Fruit fly (Drosophila melanogaster) whole organism, embryonic: Measurements from ENCODE around the gene Naa80.

Experiments
- Aef1 ChIP-seq: fragments of 200-800 bp; sonication (Bioruptor generic); IDR thresholded peaks from 3 replicates; pipeline ENCODE4 v1.3.6; 2022; ENCODE audit warnings: missing biosample characterization, missing genetic modification characterization
- Atf-2 ChIP-seq: fragments of 200-800 bp; sonication (Bioruptor generic); optimal IDR thresholded peaks from 2 replicates; lab custom pipeline; 2016; ENCODE audit warnings: missing biosample characterization, missing genetic modification characterization
- Bgb ChIP-seq: fragments of 200-800 bp; sonication (Bioruptor generic); IDR thresholded peaks from 2 replicates; pipeline ENCODE4 v1.3.6; 2022; ENCODE audit warnings: missing biosample characterization, missing genetic modification characterization; ENCODE audit not compliant: partially characterized antibody
- C15 ChIP-seq: fragments of 200-800 bp; sonication (Bioruptor generic); IDR thresholded peaks from 3 replicates; pipeline ENCODE4 v1.3.6; 2022; ENCODE audit warnings: missing biosample characterization, missing genetic modification characterization
- CG10274 ChIP-seq: fragments of 200-800 bp; sonication (Bioruptor generic); optimal IDR thresholded peaks from 3 replicates; lab custom pipeline; 2017; ENCODE audit warnings: missing biosample characterization, mild to moderate bottlenecking, missing genetic modification characterization
- CG10366 ChIP-seq: fragments of 200-800 bp; sonication (Bioruptor generic); IDR thresholded peaks from 2 replicates; pipeline ENCODE4 v1.3.6; 2022; ENCODE audit warnings: missing biosample characterization, missing genetic modification characterization
- CG11504 ChIP-seq: fragments of 200-800 bp; sonication (Bioruptor generic); optimal IDR thresholded peaks from 3 replicates; lab custom pipeline; 2019; ENCODE audit warnings: missing biosample characterization, mild to moderate bottlenecking, missing genetic modification characterization, moderate library complexity
- CG12155 ChIP-seq: fragments of 200-800 bp; sonication (Bioruptor generic); optimal IDR thresholded peaks from 3 replicates; lab custom pipeline; 2016; ENCODE audit warnings: missing biosample characterization, missing genetic modification characterization
- CG13894 ChIP-seq: fragments of 200-800 bp; sonication (Bioruptor generic); optimal IDR thresholded peaks from 3 replicates; lab custom pipeline; 2018; ENCODE audit warnings: missing biosample characterization, mild to moderate bottlenecking, missing genetic modification characterization, moderate library complexity
- CG14710 ChIP-seq: fragments of 200-800 bp; sonication (Bioruptor generic); optimal IDR thresholded peaks from 3 replicates; lab custom pipeline; 2019; ENCODE audit warnings: missing biosample characterization, mild to moderate bottlenecking, missing genetic modification characterization, moderate library complexity
- CG15269 ChIP-seq: fragments of 200-800 bp; sonication (Bioruptor generic); optimal IDR thresholded peaks from 2 replicates; lab custom pipeline; 2018; ENCODE audit warnings: missing biosample characterization, mild to moderate bottlenecking, missing genetic modification characterization, moderate library complexity
- CG16813 ChIP-seq: fragments of 200-800 bp; sonication (Bioruptor generic); IDR thresholded peaks from 3 replicates; pipeline ENCODE4 v1.3.6; 2022; ENCODE audit warnings: missing biosample characterization, missing genetic modification characterization; ENCODE audit not compliant: partially characterized antibody
- CG17385 ChIP-seq: fragments of 200-800 bp; sonication (Bioruptor generic); optimal IDR thresholded peaks from 3 replicates; lab custom pipeline; 2018; ENCODE audit warnings: missing biosample characterization, mild to moderate bottlenecking, missing genetic modification characterization
- CG1792 ChIP-seq: fragments of 200-800 bp; sonication (Bioruptor generic); optimal IDR thresholded peaks from 2 replicates; lab custom pipeline; 2016; ENCODE audit warnings: missing biosample characterization, missing genetic modification characterization
- CG18262 ChIP-seq: fragments of 200-800 bp; optimal IDR thresholded peaks from 3 replicates; lab custom pipeline; 2019; ENCODE audit warnings: missing biosample characterization, mild to moderate bottlenecking, missing genetic modification characterization, moderate library complexity
- CG18599 ChIP-seq: fragments of 200-800 bp; sonication (Bioruptor generic); optimal IDR thresholded peaks from 3 replicates; lab custom pipeline; 2017; ENCODE audit warnings: missing biosample characterization, missing genetic modification characterization, mild to moderate bottlenecking, moderate library complexity, missing genetic modification reagents
- CG18619 ChIP-seq: fragments of 200-800 bp; sonication (Bioruptor generic); optimal IDR thresholded peaks from 3 replicates; lab custom pipeline; 2017; ENCODE audit warnings: missing biosample characterization, mild to moderate bottlenecking, missing genetic modification characterization
- CG30020 ChIP-seq: fragments of 200-800 bp; optimal IDR thresholded peaks from 2 replicates; lab custom pipeline; 2019; ENCODE audit warnings: missing biosample characterization, mild to moderate bottlenecking, missing genetic modification characterization, moderate library complexity
- CG30403 ChIP-seq: fragments of 200-800 bp; sonication (Bioruptor generic); optimal IDR thresholded peaks from 3 replicates; lab custom pipeline; 2016; ENCODE audit warnings: missing biosample characterization, missing genetic modification characterization
- CG3065 ChIP-seq: fragments of 200-800 bp; sonication (Bioruptor generic); optimal IDR thresholded peaks from 2 replicates; lab custom pipeline; 2016; ENCODE audit warnings: missing biosample characterization, missing genetic modification characterization
- CG3407 ChIP-seq: fragments of 200-800 bp; sonication (Bioruptor generic); optimal IDR thresholded peaks from 2 replicates; lab custom pipeline; 2018; ENCODE audit warnings: missing biosample characterization, mild to moderate bottlenecking, missing genetic modification characterization
- CG34224 ChIP-seq: fragments of 200-800 bp; sonication (Bioruptor generic); IDR thresholded peaks from 3 replicates; pipeline ENCODE4 v1.3.6; 2022; ENCODE audit warnings: missing biosample characterization, missing genetic modification characterization; ENCODE audit not compliant: partially characterized antibody
- CG3995 ChIP-seq: fragments of 200-800 bp; sonication (Bioruptor generic); optimal IDR thresholded peaks from 3 replicates; lab custom pipeline; 2016; ENCODE audit warnings: missing biosample characterization, missing genetic modification characterization
- CG4730 ChIP-seq: fragments of 200-800 bp; sonication (Bioruptor generic); IDR thresholded peaks from 2 replicates; pipeline ENCODE4 v1.3.6; 2022; ENCODE audit warnings: missing biosample characterization, missing genetic modification characterization
- CG8359 ChIP-seq: fragments of 200-800 bp; sonication (Bioruptor generic); optimal IDR thresholded peaks from 2 replicates; lab custom pipeline; 2017; ENCODE audit warnings: missing biosample characterization, mild to moderate bottlenecking, missing genetic modification characterization, borderline replicate concordance
- CG8944 ChIP-seq: fragments of 200-800 bp; sonication (Bioruptor generic); optimal IDR thresholded peaks from 3 replicates; lab custom pipeline; 2016; ENCODE audit warnings: missing biosample characterization, missing genetic modification characterization
- CG9437 ChIP-seq: fragments of 200-800 bp; sonication (Bioruptor generic); optimal IDR thresholded peaks from 2 replicates; lab custom pipeline; 2018; ENCODE audit warnings: missing biosample characterization, mild to moderate bottlenecking, missing genetic modification characterization
- Dll ChIP-seq: fragments of 200-800 bp; sonication (Bioruptor generic); IDR thresholded peaks from 4 replicates; pipeline ENCODE4 v1.3.6; 2022; ENCODE audit warnings: missing biosample characterization, missing genetic modification characterization; ENCODE audit not compliant: partially characterized antibody
- E2f2 ChIP-seq: fragments of 200-800 bp; sonication (Bioruptor generic); IDR thresholded peaks from 2 replicates; pipeline ENCODE4 v1.3.6; 2022; ENCODE audit warnings: missing biosample characterization, missing genetic modification characterization
- Hsf ChIP-seq: fragments of 200-800 bp; sonication (Bioruptor generic); optimal IDR thresholded peaks from 3 replicates; lab custom pipeline; 2016; ENCODE audit warnings: missing biosample characterization, missing genetic modification characterization
- Mes4 ChIP-seq: fragments of 200-800 bp; sonication (Bioruptor generic); optimal IDR thresholded peaks from 2 replicates; lab custom pipeline; 2016; ENCODE audit warnings: missing biosample characterization, missing genetic modification characterization
- Oli ChIP-seq: fragments of 200-800 bp; sonication (Bioruptor generic); optimal IDR thresholded peaks from 2 replicates; lab custom pipeline; 2018; ENCODE audit warnings: missing biosample characterization, mild to moderate bottlenecking, missing genetic modification characterization, moderate library complexity
- Opbp ChIP-seq: fragments of 200-800 bp; sonication (Bioruptor generic); IDR thresholded peaks from 3 replicates; pipeline ENCODE4 v1.3.6; 2022; ENCODE audit warnings: missing biosample characterization, missing genetic modification characterization; ENCODE audit not compliant: partially characterized antibody
- Sin3A ChIP-seq: fragments of >200 bp; optimal IDR thresholded peaks from 2 replicates; lab custom pipeline; 2018
- Vsx1 ChIP-seq: fragments of 200-800 bp; sonication (Bioruptor generic); optimal IDR thresholded peaks from 2 replicates; lab custom pipeline; 2017; ENCODE audit warnings: missing biosample characterization, mild to moderate bottlenecking, missing genetic modification characterization, missing genetic modification reagents
- az2 ChIP-seq: fragments of 200-800 bp; sonication (Bioruptor generic); optimal IDR thresholded peaks from 3 replicates; lab custom pipeline; 2016; ENCODE audit warnings: missing biosample characterization, missing genetic modification characterization
- br ChIP-seq: fragments of >200 bp; optimal IDR thresholded peaks from 2 replicates; lab custom pipeline; 2017
- btn ChIP-seq: fragments of 200-800 bp; sonication (Bioruptor generic); optimal IDR thresholded peaks from 2 replicates; lab custom pipeline; 2016; ENCODE audit warnings: missing biosample characterization, missing genetic modification characterization
- cg ChIP-seq: fragments of 200-800 bp; sonication (Bioruptor generic); optimal IDR thresholded peaks from 3 replicates; lab custom pipeline; 2019; ENCODE audit warnings: missing biosample characterization, mild to moderate bottlenecking, missing genetic modification characterization, moderate library complexity
- da ChIP-seq: fragments of 200-800 bp; sonication (Bioruptor generic); optimal IDR thresholded peaks from 2 replicates; lab custom pipeline; 2016; ENCODE audit warnings: missing biosample characterization, missing genetic modification characterization
- dmrt11E ChIP-seq: fragments of 200-800 bp; sonication (Bioruptor generic); optimal IDR thresholded peaks from 3 replicates; lab custom pipeline; 2018; ENCODE audit warnings: missing biosample characterization, mild to moderate bottlenecking, missing genetic modification characterization, moderate library complexity
- lbe ChIP-seq: fragments of 200-800 bp; sonication (Bioruptor generic); optimal IDR thresholded peaks from 2 replicates; lab custom pipeline; 2016; ENCODE audit warnings: missing biosample characterization, mild to moderate bottlenecking, missing genetic modification characterization
- lov ChIP-seq, 2 experiments: fragments of 200-800 bp in 1 of 2; fragments of >200 bp in 1 of 2; sonication (Bioruptor generic) in 1 of 2; IDR thresholded peaks in 1 of 2; optimal IDR thresholded peaks in 1 of 2; 2 replicates in 1 of 2; 3 replicates in 1 of 2; pipeline versions ENCODE4 v1.3.6 to Lab custom; 2017 to 2022; ENCODE audit warnings: missing biosample characterization in 1 of 2, missing genetic modification characterization in 1 of 2
- phol ChIP-seq: fragments of 200-800 bp; sonication (Bioruptor generic); optimal IDR thresholded peaks from 3 replicates; lab custom pipeline; 2018; ENCODE audit warnings: missing biosample characterization, mild to moderate bottlenecking, missing genetic modification characterization, moderate library complexity
- rib ChIP-seq: fragments of 200-800 bp; sonication (Bioruptor generic); IDR thresholded peaks from 2 replicates; pipeline ENCODE4 v1.3.6; 2022; ENCODE audit warnings: missing biosample characterization, missing genetic modification characterization
- row ChIP-seq: fragments of 200-800 bp; sonication (Bioruptor generic); IDR thresholded peaks from 3 replicates; pipeline ENCODE4 v1.3.6; 2022; ENCODE audit warnings: missing biosample characterization, missing genetic modification characterization
- sima ChIP-seq: fragments of 200-800 bp; sonication (Bioruptor generic); optimal IDR thresholded peaks from 2 replicates; lab custom pipeline; 2016; ENCODE audit warnings: missing biosample characterization, missing genetic modification characterization
- sna ChIP-seq: fragments of 200-800 bp; sonication (Bioruptor generic); IDR thresholded peaks from 2 replicates; pipeline ENCODE4 v1.3.6; 2022; ENCODE audit warnings: missing biosample characterization, missing genetic modification characterization; ENCODE audit not compliant: partially characterized antibody
- sr ChIP-seq: fragments of 200-800 bp; sonication (Bioruptor generic); IDR thresholded peaks from 3 replicates; pipeline ENCODE4 v1.3.6; 2022; ENCODE audit warnings: missing biosample characterization, missing genetic modification characterization
- ssp ChIP-seq: fragments of 200-800 bp; sonication (Bioruptor generic); IDR thresholded peaks from 2 replicates; pipeline ENCODE4 v1.3.6; 2022; ENCODE audit warnings: missing biosample characterization, missing genetic modification characterization
- unc-4 ChIP-seq: fragments of 200-800 bp; sonication (Bioruptor generic); IDR thresholded peaks from 2 replicates; pipeline ENCODE4 v1.3.6; 2022; ENCODE audit warnings: missing biosample characterization, missing genetic modification characterization; ENCODE audit not compliant: partially characterized antibody

Naa80 gene

dm6 chr3R:9756187-9756586 lies 11.4 kb upstream of the Naa80 start, which contains the start of the genes Alg12 and Rpt3R (continued):
- TF ChIP-seq unc-4 (GFP tag; lab: Robert Waterston, UW): peak; percentile 62
- peak; percentile 70 for TF ChIP-seq CG34224 (GFP tag; lab: Robert Waterston, UW)
- TF ChIP-seq CG8359 (GFP tag; lab: Kevin White, UChicago): no peak
- TF ChIP-seq rib (GFP tag; lab: Robert Waterston, UW): no peak
- TF ChIP-seq CG3407: no peak
- no peak for TF ChIP-seq Mes4
- peak; percentile 70 for TF ChIP-seq E2f2 (GFP tag; lab: Robert Waterston, UW)
- TF ChIP-seq row (GFP tag; lab: Robert Waterston, UW): no peak
- TF ChIP-seq ssp (GFP tag; lab: Robert Waterston, UW): no peak
- TF ChIP-seq CG13894 (tag; lab: Kevin White, UChicago): no peak
- no peak for TF ChIP-seq br (lab: Kevin White, UChicago)
- TF ChIP-seq CG1792: no peak
- no peak for TF ChIP-seq dmrt11E (tag; lab: Kevin White, UChicago)
- TF ChIP-seq Atf-2 (GFP tag; lab: Kevin White, UChicago): no peak
- TF ChIP-seq phol: peak; percentile 15
- TF ChIP-seq az2 (GFP tag; lab: Kevin White, UChicago): no peak
- no peak for TF ChIP-seq Hsf (GFP tag; lab: Kevin White, UChicago)
- TF ChIP-seq CG9437: no peak
- TF ChIP-seq da (GFP tag; lab: Kevin White, UChicago): no peak
- peak; percentile 35; the same call in 1 of the 2 replicates for TF ChIP-seq Bgb
- TF ChIP-seq Aef1: no peak
- no peak for TF ChIP-seq CG8944 (GFP tag; lab: Kevin White, UChicago)
- TF ChIP-seq Sin3A: peak; percentile 22
- peak; percentile 39 for TF ChIP-seq CG14710 (tag; lab: Kevin White, UChicago)
- TF ChIP-seq CG4730: no peak
- TF ChIP-seq CG18619 (GFP tag; lab: Kevin White, UChicago): no peak
- no peak for TF ChIP-seq CG30403 (GFP tag; lab: Kevin White, UChicago)
- TF ChIP-seq CG11504 (tag; lab: Kevin White, UChicago): no peak
- TF ChIP-seq CG10366 (GFP tag; lab: Robert Waterston, UW): no peak
- TF ChIP-seq CG3995 (GFP tag; lab: Kevin White, UChicago): peak; percentile 32
- no peak for TF ChIP-seq CG18262 (tag; lab: Kevin White, UChicago)
- peak; percentile 81 for TF ChIP-seq Dll (GFP tag; lab: Robert Waterston, UW)
- TF ChIP-seq Opbp: no peak
- no peak for TF ChIP-seq CG18599 (GFP tag; lab: Kevin White, UChicago)
- TF ChIP-seq Vsx1 (GFP tag; lab: Kevin White, UChicago): no peak
- TF ChIP-seq CG16813 (GFP tag; lab: Robert Waterston, UW): peak; percentile 48; the same call in 2 of the 3 replicates
- no peak for TF ChIP-seq CG15269 (tag; lab: Kevin White, UChicago)
- no peak for TF ChIP-seq CG30020
- no peak for TF ChIP-seq lov (optimal IDR thresholded peaks at IDR 0.05; lab: Kevin White, UChicago)
- TF ChIP-seq lov (GFP tag; IDR thresholded peaks at IDR 0.05; lab: Robert Waterston, UW): no peak
- no peak for TF ChIP-seq sima (GFP tag; lab: Kevin White, UChicago)
- TF ChIP-seq sr (GFP tag; lab: Robert Waterston, UW): no peak
- no peak for TF ChIP-seq CG12155
- TF ChIP-seq cg (GFP tag; lab: Kevin White, UChicago): no peak
- TF ChIP-seq C15: no peak
- no peak for TF ChIP-seq CG10274 (GFP tag; lab: Kevin White, UChicago)
- TF ChIP-seq CG3065 (GFP tag; lab: Kevin White, UChicago): no peak
- TF ChIP-seq lbe (GFP tag; lab: Kevin White, UChicago): no peak
- TF ChIP-seq CG17385 (GFP tag; lab: Kevin White, UChicago): no peak
- TF ChIP-seq sna (GFP tag; lab: Robert Waterston, UW): peak; percentile 54; the same call in 1 of the 2 replicates
- no peak for TF ChIP-seq Oli (tag; lab: Kevin White, UChicago)
- no peak for TF ChIP-seq btn (GFP tag; lab: Kevin White, UChicago)
